Worm (Caenorhabditis elegans): Measurements from ENCODE around the gene T14A8.2.

DNA sequence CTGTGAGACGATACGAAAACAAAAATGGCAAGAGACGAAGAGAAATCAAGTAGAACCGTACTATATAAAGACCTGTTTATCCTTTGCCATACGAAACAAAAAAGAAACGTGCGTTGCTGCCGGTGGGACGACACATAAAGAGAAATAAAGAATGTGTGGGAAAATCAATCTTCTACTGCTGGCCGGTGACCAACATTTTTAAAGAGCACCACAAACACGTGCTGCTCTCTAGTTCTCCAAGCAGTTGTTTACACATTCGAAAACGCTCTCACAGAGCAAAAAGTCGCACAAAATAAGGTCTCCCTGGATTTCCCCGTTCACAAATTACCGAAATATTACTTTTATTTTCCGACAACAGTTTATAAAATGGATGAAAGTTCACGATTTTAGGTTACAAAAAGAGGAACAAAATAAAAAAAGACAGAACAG lies 32.9 kb downstream of the T14A8.2 start, which contains the start of gene imp-3:
- TF ChIP-seq unc-62 (GFP tag; optimal IDR thresholded peaks at IDR 0.05) (no peak), tbx-2 (tag; optimal IDR thresholded peaks at IDR 0.05) (no peak), ztf-11 (tag; optimal IDR thresholded peaks at IDR 0.05) (no peak), snpc-4 (tag; optimal IDR thresholded peaks at IDR 0.05) (no peak), elt-1 (tag; optimal IDR thresholded peaks at IDR 0.05) (no peak), nhr-237 (tag; optimal IDR thresholded peaks at IDR 0.05) (no peak), nhr-76 (tag; optimal IDR thresholded peaks at IDR 0.05) (no peak), skn-1 (tag; optimal IDR thresholded peaks at IDR 0.05) (no peak), ama-1 (optimal IDR thresholded peaks at IDR 0.05) (peak; percentile 95), pha-4 (tag; optimal IDR thresholded peaks at IDR 0.05) (peak; percentile 74), nhr-25 (tag; optimal IDR thresholded peaks at IDR 0.05) (peak; percentile 43), zag-1 (tag; optimal IDR thresholded peaks at IDR 0.05) (no peak)

Measured in whole organism, L3 larva.